Fruit fly (Drosophila melanogaster) whole organism, embryonic: ENCODE results near the gene CG10338.
A peak's percentile ranks its signal among the peaks of the same experiment; 100 is the strongest.

ENCODE experiments used
- Atf3 ChIP-seq: fragments of 200-800 bp; sonication (Bioruptor generic); optimal IDR thresholded peaks from 3 replicates; lab custom pipeline; 2016; ENCODE audit warnings: missing biosample characterization, missing genetic modification characterization
- CG10979 ChIP-seq: fragments of 200-800 bp; sonication (Bioruptor generic); optimal IDR thresholded peaks from 2 replicates; lab custom pipeline; 2018; ENCODE audit warnings: missing biosample characterization, mild to moderate bottlenecking, missing genetic modification characterization, moderate library complexity
- CG11723 ChIP-seq: fragments of 200-800 bp; sonication (Bioruptor generic); optimal IDR thresholded peaks from 2 replicates; lab custom pipeline; 2017; ENCODE audit warnings: missing biosample characterization, mild to moderate bottlenecking, missing genetic modification characterization
- CG12104 ChIP-seq: fragments of 200-800 bp; sonication (Bioruptor generic); optimal IDR thresholded peaks from 3 replicates; lab custom pipeline; 2016; ENCODE audit warnings: missing biosample characterization, missing genetic modification characterization
- CG1603 ChIP-seq: fragments of 200-800 bp; sonication (Bioruptor generic); optimal IDR thresholded peaks from 2 replicates; lab custom pipeline; 2019; ENCODE audit warnings: missing biosample characterization, mild to moderate bottlenecking, missing genetic modification characterization, moderate library complexity
- CG18262 ChIP-seq: fragments of 200-800 bp; optimal IDR thresholded peaks from 3 replicates; lab custom pipeline; 2019; ENCODE audit warnings: missing biosample characterization, mild to moderate bottlenecking, missing genetic modification characterization, moderate library complexity
- CG18619 ChIP-seq: fragments of 200-800 bp; sonication (Bioruptor generic); optimal IDR thresholded peaks from 3 replicates; lab custom pipeline; 2017; ENCODE audit warnings: missing biosample characterization, mild to moderate bottlenecking, missing genetic modification characterization
- CG2712 ChIP-seq: fragments of 200-800 bp; optimal IDR thresholded peaks from 3 replicates; lab custom pipeline; 2019; ENCODE audit warnings: missing biosample characterization, mild to moderate bottlenecking, missing genetic modification characterization, moderate library complexity
- CG2875 ChIP-seq: fragments of 200-800 bp; sonication (Bioruptor generic); optimal IDR thresholded peaks from 2 replicates; lab custom pipeline; 2017; ENCODE audit warnings: missing biosample characterization, mild to moderate bottlenecking, missing genetic modification characterization, missing genetic modification reagents
- CG30431 ChIP-seq: fragments of 200-800 bp; sonication (Bioruptor generic); optimal IDR thresholded peaks from 2 replicates; lab custom pipeline; 2017; ENCODE audit warnings: missing biosample characterization, missing genetic modification characterization
- CG3065 ChIP-seq: fragments of 200-800 bp; sonication (Bioruptor generic); optimal IDR thresholded peaks from 2 replicates; lab custom pipeline; 2016; ENCODE audit warnings: missing biosample characterization, missing genetic modification characterization
- CG33557 ChIP-seq: fragments of 200-800 bp; sonication (Bioruptor generic); optimal IDR thresholded peaks from 2 replicates; lab custom pipeline; 2019; ENCODE audit warnings: missing biosample characterization, mild to moderate bottlenecking, missing genetic modification characterization, moderate library complexity
- CG42726 ChIP-seq: fragments of 200-800 bp; sonication (Bioruptor generic); IDR thresholded peaks from 2 replicates; pipeline ENCODE4 v1.3.6; 2022; ENCODE audit warnings: missing biosample characterization, missing genetic modification characterization; ENCODE audit not compliant: partially characterized antibody
- CG4854 ChIP-seq: fragments of 200-800 bp; sonication (Bioruptor generic); optimal IDR thresholded peaks from 2 replicates; lab custom pipeline; 2016; ENCODE audit warnings: missing biosample characterization, missing genetic modification characterization, inconsistent platforms
- CG7839 ChIP-seq: fragments of 200-800 bp; sonication (Bioruptor generic); optimal IDR thresholded peaks from 3 replicates; lab custom pipeline; 2018; ENCODE audit warnings: missing biosample characterization, mild to moderate bottlenecking, missing genetic modification characterization, moderate library complexity
- CG8478 ChIP-seq: fragments of >200 bp; optimal IDR thresholded peaks from 2 replicates; lab custom pipeline; 2018
- CG9215 ChIP-seq: fragments of 200-800 bp; sonication (Bioruptor generic); IDR thresholded peaks from 2 replicates; pipeline ENCODE4 v1.3.6; 2022; ENCODE audit warnings: missing biosample characterization, missing genetic modification characterization
- Camta ChIP-seq: fragments of 200-800 bp; sonication (Bioruptor generic); optimal IDR thresholded peaks from 2 replicates; lab custom pipeline; 2016; ENCODE audit warnings: missing biosample characterization, missing genetic modification characterization
- Chrac-16 ChIP-seq: fragments of 200-800 bp; sonication (Bioruptor generic); optimal IDR thresholded peaks from 3 replicates; lab custom pipeline; 2016; ENCODE audit warnings: missing biosample characterization, missing genetic modification characterization
- Deaf1 ChIP-seq: fragments of 200-800 bp; optimal IDR thresholded peaks from 3 replicates; lab custom pipeline; 2019; ENCODE audit warnings: missing biosample characterization, mild to moderate bottlenecking, missing genetic modification characterization, moderate library complexity
- Doc2 ChIP-seq: fragments of 200-800 bp; sonication (Bioruptor generic); IDR thresholded peaks from 2 replicates; pipeline ENCODE4 v1.3.6; 2022; ENCODE audit warnings: missing biosample characterization, missing genetic modification characterization
- Ets97D ChIP-seq: fragments of 200-800 bp; sonication (Bioruptor generic); optimal IDR thresholded peaks from 3 replicates; lab custom pipeline; 2016; ENCODE audit warnings: missing biosample characterization, missing genetic modification characterization
- H15 ChIP-seq: fragments of 200-800 bp; sonication (Bioruptor generic); IDR thresholded peaks from 3 replicates; pipeline ENCODE4 v1.3.6; 2022; ENCODE audit warnings: missing biosample characterization, missing genetic modification characterization
- Hmr ChIP-seq: fragments of 200-800 bp; sonication (Bioruptor generic); optimal IDR thresholded peaks from 3 replicates; lab custom pipeline; 2017; ENCODE audit warnings: mild to moderate bottlenecking, missing biosample characterization, missing genetic modification reagents, missing genetic modification characterization
- Meics ChIP-seq: fragments of 200-800 bp; sonication (Bioruptor generic); optimal IDR thresholded peaks from 2 replicates; lab custom pipeline; 2017; ENCODE audit warnings: missing biosample characterization, mild to moderate bottlenecking, missing genetic modification characterization
- NC2α ChIP-seq: fragments of 200-800 bp; sonication (Bioruptor generic); optimal IDR thresholded peaks from 2 replicates; lab custom pipeline; 2016; ENCODE audit warnings: missing biosample characterization, missing genetic modification characterization
- NC2β ChIP-seq: fragments of 200-800 bp; sonication (Bioruptor generic); optimal IDR thresholded peaks from 2 replicates; lab custom pipeline; 2016; ENCODE audit warnings: missing biosample characterization, missing genetic modification characterization
- Neu2 ChIP-seq: fragments of 200-800 bp; sonication (Bioruptor generic); optimal IDR thresholded peaks from 3 replicates; lab custom pipeline; 2016; ENCODE audit warnings: missing biosample characterization, missing genetic modification characterization, borderline replicate concordance
- Rx ChIP-seq: fragments of 200-800 bp; sonication (Bioruptor generic); IDR thresholded peaks from 2 replicates; pipeline ENCODE4 v1.3.6; 2022; ENCODE audit warnings: missing biosample characterization, missing genetic modification characterization
- aop ChIP-seq: fragments of 200-800 bp; sonication (Bioruptor generic); IDR thresholded peaks from 2 replicates; pipeline ENCODE4 v1.3.6; 2022; ENCODE audit warnings: missing biosample characterization, missing genetic modification characterization
- ap ChIP-seq: fragments of 200-800 bp; sonication (Bioruptor generic); IDR thresholded peaks from 2 replicates; pipeline ENCODE4 v1.3.6; 2022; ENCODE audit warnings: missing biosample characterization, missing genetic modification characterization
- bigmax ChIP-seq: fragments of 200-800 bp; sonication (Bioruptor generic); optimal IDR thresholded peaks from 2 replicates; lab custom pipeline; 2018; ENCODE audit warnings: missing biosample characterization, mild to moderate bottlenecking, missing genetic modification characterization
- chinmo ChIP-seq: fragments of 200-800 bp; sonication (Bioruptor generic); IDR thresholded peaks from 4 replicates; pipeline ENCODE4 v1.3.6; 2022; ENCODE audit warnings: missing biosample characterization, missing genetic modification characterization; ENCODE audit not compliant: partially characterized antibody
- crol ChIP-seq: fragments of 200-800 bp; sonication (Bioruptor generic); IDR thresholded peaks from 2 replicates; pipeline ENCODE4 v1.3.6; 2022; ENCODE audit warnings: missing biosample characterization, missing genetic modification characterization
- dimm ChIP-seq: fragments of 200-800 bp; sonication (Bioruptor generic); IDR thresholded peaks from 2 replicates; pipeline ENCODE4 v1.3.6; 2022; ENCODE audit warnings: missing biosample characterization, missing genetic modification characterization
- dm ChIP-seq: fragments of 200-800 bp; sonication (Bioruptor generic); optimal IDR thresholded peaks from 3 replicates; lab custom pipeline; 2016; ENCODE audit warnings: missing biosample characterization, missing genetic modification characterization
- fru ChIP-seq: fragments of >200 bp; optimal IDR thresholded peaks from 2 replicates; lab custom pipeline; 2017
- fu2 ChIP-seq: fragments of 200-800 bp; sonication (Bioruptor generic); optimal IDR thresholded peaks from 2 replicates; lab custom pipeline; 2016; ENCODE audit warnings: missing biosample characterization, missing genetic modification characterization
- gem ChIP-seq: fragments of 200-800 bp; sonication (Bioruptor generic); optimal IDR thresholded peaks from 2 replicates; lab custom pipeline; 2019; ENCODE audit warnings: missing biosample characterization, mild to moderate bottlenecking, missing genetic modification characterization, moderate library complexity
- kay ChIP-seq: fragments of 200-800 bp; sonication (Bioruptor generic); optimal IDR thresholded peaks from 2 replicates; lab custom pipeline; 2016; ENCODE audit warnings: missing biosample characterization, missing genetic modification characterization
- lmd ChIP-seq: fragments of 200-800 bp; sonication (Bioruptor generic); IDR thresholded peaks from 2 replicates; pipeline ENCODE4 v1.3.6; 2022; ENCODE audit warnings: missing biosample characterization, missing genetic modification characterization
- nom ChIP-seq: fragments of 200-800 bp; sonication (Bioruptor generic); optimal IDR thresholded peaks from 2 replicates; lab custom pipeline; 2017; ENCODE audit warnings: missing biosample characterization, missing genetic modification characterization, mild to moderate bottlenecking, moderate library complexity, missing genetic modification reagents
- seq ChIP-seq: fragments of 200-800 bp; sonication (Bioruptor generic); IDR thresholded peaks from 2 replicates; pipeline ENCODE4 v1.3.6; 2022; ENCODE audit warnings: missing biosample characterization, missing genetic modification characterization
- sisA ChIP-seq: fragments of 200-800 bp; sonication (Bioruptor generic); IDR thresholded peaks from 2 replicates; pipeline ENCODE4 v1.3.6; 2022; ENCODE audit warnings: missing biosample characterization, missing genetic modification characterization
- so ChIP-seq: fragments of 200-800 bp; sonication (Bioruptor generic); IDR thresholded peaks from 3 replicates; pipeline ENCODE4 v1.3.6; 2022; ENCODE audit warnings: missing biosample characterization, missing genetic modification characterization
- sug ChIP-seq: fragments of 200-800 bp; optimal IDR thresholded peaks from 2 replicates; lab custom pipeline; 2019; ENCODE audit warnings: missing biosample characterization, mild to moderate bottlenecking, missing genetic modification characterization, moderate library complexity
- tio ChIP-seq: fragments of 200-800 bp; sonication (Bioruptor generic); optimal IDR thresholded peaks from 2 replicates; lab custom pipeline; 2017; ENCODE audit warnings: missing biosample characterization, missing genetic modification characterization, inconsistent platforms
- twi ChIP-seq: fragments of 200-800 bp; optimal IDR thresholded peaks from 2 replicates; lab custom pipeline; 2019; ENCODE audit warnings: missing biosample characterization, mild to moderate bottlenecking, missing genetic modification characterization, moderate library complexity
- z ChIP-seq: fragments of 200-800 bp; sonication (Bioruptor generic); IDR thresholded peaks from 3 replicates; pipeline ENCODE4 v1.3.6; 2022; ENCODE audit warnings: missing biosample characterization, missing genetic modification characterization

The CG10338 gene

DNA sequence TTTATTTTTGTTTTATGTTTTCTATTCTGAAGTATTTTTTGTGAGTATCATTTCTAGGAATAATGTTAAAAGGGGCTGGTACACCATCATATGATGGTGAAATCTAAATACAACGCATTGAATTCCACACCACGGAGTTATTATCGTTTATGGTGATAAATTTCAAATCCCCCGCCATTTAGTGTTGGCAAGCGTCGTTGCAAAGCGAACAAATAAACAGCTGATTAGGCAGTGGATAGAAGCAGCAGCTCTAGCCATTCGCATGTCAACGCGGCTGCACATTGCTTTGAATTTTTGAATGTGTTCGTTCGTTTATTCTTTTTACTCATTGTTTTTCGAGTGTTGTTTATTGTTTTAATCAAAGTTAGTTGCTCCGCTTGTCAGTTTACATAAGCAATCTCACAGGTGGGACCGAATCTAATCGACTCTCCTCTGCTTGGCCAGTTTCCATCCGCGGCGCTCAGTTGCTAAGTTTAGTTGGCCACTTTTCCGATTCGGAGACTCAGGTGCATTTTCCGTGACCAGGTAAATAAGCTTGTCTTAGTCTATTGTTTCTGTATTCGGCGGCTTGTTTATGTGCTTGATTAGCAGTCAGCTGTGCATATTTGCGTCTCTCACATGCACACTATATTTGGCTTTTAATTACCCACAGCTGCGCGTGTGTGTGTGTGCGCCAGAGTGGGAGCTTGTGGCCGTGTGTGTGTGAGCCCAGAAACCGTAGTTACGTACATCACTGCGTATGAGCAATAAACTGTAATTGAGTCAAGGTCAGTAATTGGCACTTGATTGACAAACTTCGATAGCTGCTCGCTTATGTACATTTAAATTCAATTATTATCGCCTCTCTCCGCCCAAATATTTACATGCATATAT is 18.3 kb upstream of the CG10338 start, which contains the start of the genes Mst36Fa and CG31751 (continued):
- TF ChIP-seq CG33557 (GFP tag; lab: Kevin White, UChicago) (peak; percentile 36), CG11723 (GFP tag; lab: Kevin White, UChicago) (peak; percentile 86), CG7839 (peak; percentile 45), CG2875 (GFP tag; lab: Kevin White, UChicago) (peak; percentile 87), Meics (GFP tag; lab: Kevin White, UChicago) (peak; percentile 86), so (GFP tag; lab: Robert Waterston, UW) (peak; percentile 71; the same call in 1 of the 3 replicates), Deaf1 (tag; lab: Kevin White, UChicago) (no peak), Rx (no peak), CG1603 (tag; lab: Kevin White, UChicago) (peak; percentile 53), H15 (GFP tag; lab: Robert Waterston, UW) (peak; percentile 39; the same call in 2 of the 3 replicates), Neu2 (GFP tag; lab: Kevin White, UChicago) (no peak), CG42726 (GFP tag; lab: Robert Waterston, UW) (no peak), bigmax (no peak), ap (GFP tag; lab: Robert Waterston, UW) (no peak), Hmr (GFP tag; lab: Kevin White, UChicago) (peak; percentile 95), CG9215 (GFP tag; lab: Robert Waterston, UW) (peak; percentile 20; the same call in 1 of the 2 replicates), chinmo (peak; percentile 80; the same call in 2 of the 4 replicates), CG8478 (lab: Kevin White, UChicago) (no peak), dimm (GFP tag; lab: Robert Waterston, UW) (no peak), nom (GFP tag; lab: Kevin White, UChicago) (no peak), CG18262 (peak; percentile 57), fru (lab: Kevin White, UChicago) (no peak), Camta (peak; percentile 84), NC2α (GFP tag; lab: Kevin White, UChicago) (peak; percentile 43), Doc2 (GFP tag; lab: Robert Waterston, UW) (no peak), sug (tag; lab: Kevin White, UChicago) (peak; percentile 96), CG18619 (GFP tag; lab: Kevin White, UChicago) (peak; percentile 85), z (peak; percentile 50; the same call in 1 of the 3 replicates), CG12104 (GFP tag; lab: Kevin White, UChicago) (peak; percentile 73), Chrac-16 (no peak), seq (GFP tag; lab: Robert Waterston, UW) (peak; percentile 77), CG4854 (GFP tag; lab: Kevin White, UChicago) (peak; percentile 75), Ets97D (GFP tag; lab: Kevin White, UChicago) (peak; percentile 42), twi (tag; lab: Kevin White, UChicago) (peak; percentile 8), kay (GFP tag; lab: Kevin White, UChicago) (peak; percentile 28), gem (tag; lab: Kevin White, UChicago) (peak; percentile 73), CG2712 (tag; lab: Kevin White, UChicago) (peak; percentile 45), fu2 (peak; percentile 43), NC2β (GFP tag; lab: Kevin White, UChicago) (peak; percentile 72), aop (GFP tag; lab: Robert Waterston, UW) (no peak), tio (GFP tag; lab: Kevin White, UChicago) (peak; percentile 17), Atf3 (GFP tag; lab: Kevin White, UChicago) (peak; percentile 2), sisA (GFP tag; lab: Robert Waterston, UW) (no peak; the same call in 1 of the 2 replicates), crol (GFP tag; lab: Robert Waterston, UW) (no peak), CG30431 (GFP tag; lab: Kevin White, UChicago) (no peak), CG3065 (GFP tag; lab: Kevin White, UChicago) (peak; percentile 74), CG10979 (tag; lab: Kevin White, UChicago) (peak; percentile 40), dm (peak; percentile 47), lmd (GFP tag; lab: Robert Waterston, UW) (peak; percentile 39; the same call in 1 of the 2 replicates)
